Worm (Caenorhabditis elegans) whole organism, midembryonic: ENCODE measurements around the gene eelo-1.

ENCODE experiments used
- T22C8.4 ChIP-seq: fragments of 200-800 bp; sonication (Bioruptor generic); IDR thresholded peaks from 2 replicates; pipeline ENCODE4 v1.3.6; 2022; ENCODE audit warnings: missing genetic modification characterization, missing compliant biosample characterization
- ref-1 ChIP-seq: fragments of 200-800 bp; sonication (Bioruptor generic); conservative IDR thresholded peaks from 2 replicates; pipeline ENCODE4 v1.3.6; 2022; ENCODE audit warnings: missing genetic modification reagents, missing genetic modification characterization, missing compliant biosample characterization
- ztf-23 ChIP-seq: fragments of 200-800 bp; sonication (Bioruptor generic); IDR thresholded peaks from 2 replicates; pipeline ENCODE4 v1.3.6; 2022; ENCODE audit warnings: missing genetic modification reagents, missing genetic modification characterization, missing compliant biosample characterization
- ztf-29 ChIP-seq: fragments of 200-800 bp; sonication (Bioruptor generic); IDR thresholded peaks from 2 replicates; pipeline ENCODE4 v1.3.6; 2022; ENCODE audit warnings: missing genetic modification reagents, missing genetic modification characterization, missing compliant biosample characterization

DNA sequence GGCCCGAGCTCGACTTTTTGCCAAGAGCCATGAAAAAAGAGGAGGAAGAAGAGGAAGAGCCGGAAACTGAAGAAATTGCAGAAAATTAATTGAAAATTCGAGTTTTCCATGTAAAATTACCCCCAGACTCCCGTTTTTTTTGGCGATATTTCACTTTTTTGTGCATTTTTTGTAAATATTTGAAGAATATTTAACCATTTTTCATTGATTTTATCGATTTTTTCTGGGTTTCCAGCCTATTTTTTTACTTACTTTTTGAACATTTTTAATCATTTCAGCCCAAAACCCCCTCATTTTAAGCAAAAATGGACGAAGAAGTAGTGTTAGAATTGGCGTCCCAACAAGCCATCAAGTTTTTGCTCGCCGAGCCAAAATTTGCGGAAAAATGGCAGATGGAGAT lies 18.1 kb upstream of the eelo-1 start, which contains the start of gene Y22D7AL.7:
- no peak for TF ChIP-seq T22C8.4 (GFP tag; lab: Robert Waterston, UW)
- no peak for TF ChIP-seq ztf-29
- TF ChIP-seq ztf-23, result no peak
- no peak for TF ChIP-seq ref-1
